Worm (Caenorhabditis elegans) whole organism, L2 larva: Measurements from ENCODE around the gene fmil-1.

Experiments used
- ama-1 ChIP-seq: fragments of 150-350 bp; optimal IDR thresholded peaks from 2 replicates; lab custom pipeline; 2018; ENCODE audit warnings: inconsistent platforms
- dmd-4 ChIP-seq: sonication (generic microtip); optimal IDR thresholded peaks from 2 replicates; lab custom pipeline; 2017; ENCODE audit warnings: missing biosample characterization, missing genetic modification characterization
- snpc-4 ChIP-seq: fragments of 150-350 bp; optimal IDR thresholded peaks from 2 replicates; lab custom pipeline; 2014; ENCODE audit warnings: missing biosample characterization, missing genetic modification characterization
- zag-1 ChIP-seq: fragments of 150-350 bp; optimal IDR thresholded peaks from 2 replicates; lab custom pipeline; 2014; ENCODE audit warnings: missing biosample characterization, missing genetic modification characterization

- TF ChIP-seq ama-1 (lab: Kevin White, UChicago): no peak
- no peak for TF ChIP-seq dmd-4
- no peak for TF ChIP-seq snpc-4 (tag; lab: Kevin White, UChicago)
- no peak for TF ChIP-seq zag-1 (tag; lab: Kevin White, UChicago)
Observed at ce11 chrIV:3645487-3645886, 23.0 kb downstream of the fmil-1 start.
